Fruit fly (Drosophila melanogaster): Measurements from ENCODE around the gene CG7091.

The CG7091 gene

DNA sequence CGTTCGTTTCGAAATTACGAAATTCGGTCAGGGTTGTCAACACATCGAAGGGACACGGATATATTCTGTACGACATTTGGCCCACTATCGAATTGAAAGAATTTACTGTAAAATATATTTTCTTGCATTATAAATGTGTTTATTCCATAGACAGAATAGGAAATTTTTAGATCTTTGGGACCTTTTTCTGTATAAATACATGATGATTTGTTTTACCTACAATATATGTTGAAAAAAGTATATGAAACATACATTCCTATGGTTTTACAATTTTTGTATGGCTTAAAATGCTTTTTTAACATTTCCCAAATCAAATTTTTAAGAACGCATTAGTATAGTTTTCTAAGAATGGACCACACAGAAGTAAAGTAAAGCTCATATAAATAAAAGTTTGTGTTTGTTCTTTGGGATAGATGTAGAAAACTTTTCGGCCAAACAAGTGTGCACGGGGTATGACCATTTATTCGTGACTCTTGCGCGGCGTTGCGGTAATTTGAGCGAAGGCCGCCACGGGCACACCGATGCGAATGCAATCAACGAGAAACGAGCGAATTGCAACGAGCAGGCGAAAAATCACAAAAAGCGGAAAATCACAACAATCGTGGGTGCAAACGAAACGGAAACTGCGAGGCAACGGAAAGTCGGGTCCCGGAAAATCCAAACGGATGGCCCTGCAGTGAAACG lies 19.9 kb downstream of the CG7091 start, which contains the start of the genes CG17327, CG44194 and CG7518 (continued):
- no peak for TF ChIP-seq woc (GFP tag; optimal IDR thresholded peaks at IDR 0.05)

DNA sequence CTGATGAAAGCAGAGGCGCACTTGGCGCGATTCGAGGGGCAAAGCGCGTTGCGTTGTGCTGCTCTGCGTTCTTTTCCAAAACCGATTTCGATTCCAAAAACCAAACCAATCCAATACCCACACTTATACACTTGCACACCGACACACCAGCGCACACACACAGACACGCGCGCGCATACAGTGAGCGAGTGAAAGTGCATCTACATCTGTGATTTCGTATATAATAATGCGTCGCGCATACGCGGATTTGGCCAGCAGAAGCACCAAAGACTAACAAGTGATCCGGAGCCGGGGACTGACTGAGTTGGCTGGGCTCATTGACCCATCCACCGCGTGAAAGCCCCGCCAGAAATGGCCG lies 20.4 kb downstream of the CG7091 start:
- TF ChIP-seq dmrt93B (GFP tag; optimal IDR thresholded peaks at IDR 0.05) (no peak), fru (GFP tag; optimal IDR thresholded peaks at IDR 0.05) (no peak), Rel (GFP tag; optimal IDR thresholded peaks at IDR 0.05) (no peak), Rel (tag; optimal IDR thresholded peaks at IDR 0.05) (no peak), Hr83 (GFP tag; optimal IDR thresholded peaks at IDR 0.05; ENCODE audit: poor library complexity, severe bottlenecking) (no peak), Vsx2 (GFP tag; optimal IDR thresholded peaks at IDR 0.05; ENCODE audit: partially characterized antibody) (no peak), CG9705 (GFP tag; optimal IDR thresholded peaks at IDR 0.05) (no peak), woc (GFP tag; optimal IDR thresholded peaks at IDR 0.05) (no peak), psq (GFP tag; optimal IDR thresholded peaks at IDR 0.05) (no peak), jim (GFP tag; optimal IDR thresholded peaks at IDR 0.05) (no peak), foxo (GFP tag; optimal IDR thresholded peaks at IDR 0.05) (no peak), HLH106 (tag; optimal IDR thresholded peaks at IDR 0.05) (no peak), N (GFP tag; optimal IDR thresholded peaks at IDR 0.05) (no peak)

DNA sequence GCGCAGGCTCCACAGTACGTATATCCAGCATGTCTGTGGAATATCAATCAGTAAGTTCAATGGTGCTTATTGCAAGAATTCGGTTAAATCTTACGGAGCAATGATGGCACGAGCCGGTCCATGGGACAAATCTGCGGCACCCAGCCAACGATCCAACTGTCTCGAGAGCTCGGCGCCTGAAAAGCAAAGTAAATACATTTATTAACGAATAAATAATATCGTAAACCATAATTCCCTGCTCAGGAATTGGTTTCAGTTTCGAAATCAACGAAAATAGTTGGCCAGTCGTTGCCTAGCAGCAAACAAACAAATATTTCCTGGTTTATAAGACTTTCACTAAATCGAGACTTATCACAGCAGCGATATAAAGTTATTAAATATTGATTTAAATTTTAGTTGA lies 31.8 kb downstream of the CG7091 start, which contains the start of gene CG11656:
Gene CG11656, plus strand, starts transcription at position 301 of the 400 bp plus-strand sequence.
- TF ChIP-seq brk (GFP tag; optimal IDR thresholded peaks at IDR 0.05) (no peak), usp (GFP tag; optimal IDR thresholded peaks at IDR 0.05) (no peak), psq (GFP tag; optimal IDR thresholded peaks at IDR 0.05) (no peak), Rel (GFP tag; optimal IDR thresholded peaks at IDR 0.05) (no peak), Rel (tag; optimal IDR thresholded peaks at IDR 0.05) (no peak), dmrt93B (GFP tag; optimal IDR thresholded peaks at IDR 0.05) (no peak), Hr83 (GFP tag; optimal IDR thresholded peaks at IDR 0.05; ENCODE audit: poor library complexity, severe bottlenecking) (no peak), jim (GFP tag; optimal IDR thresholded peaks at IDR 0.05) (no peak), woc (GFP tag; optimal IDR thresholded peaks at IDR 0.05) (no peak), fru (GFP tag; optimal IDR thresholded peaks at IDR 0.05) (no peak), Dif (GFP tag; optimal IDR thresholded peaks at IDR 0.05; ENCODE audit: partially characterized antibody) (no peak), h (GFP tag; optimal IDR thresholded peaks at IDR 0.05) (no peak), foxo (GFP tag; optimal IDR thresholded peaks at IDR 0.05) (no peak), Sp1 (GFP tag; optimal IDR thresholded peaks at IDR 0.05) (no peak)

DNA sequence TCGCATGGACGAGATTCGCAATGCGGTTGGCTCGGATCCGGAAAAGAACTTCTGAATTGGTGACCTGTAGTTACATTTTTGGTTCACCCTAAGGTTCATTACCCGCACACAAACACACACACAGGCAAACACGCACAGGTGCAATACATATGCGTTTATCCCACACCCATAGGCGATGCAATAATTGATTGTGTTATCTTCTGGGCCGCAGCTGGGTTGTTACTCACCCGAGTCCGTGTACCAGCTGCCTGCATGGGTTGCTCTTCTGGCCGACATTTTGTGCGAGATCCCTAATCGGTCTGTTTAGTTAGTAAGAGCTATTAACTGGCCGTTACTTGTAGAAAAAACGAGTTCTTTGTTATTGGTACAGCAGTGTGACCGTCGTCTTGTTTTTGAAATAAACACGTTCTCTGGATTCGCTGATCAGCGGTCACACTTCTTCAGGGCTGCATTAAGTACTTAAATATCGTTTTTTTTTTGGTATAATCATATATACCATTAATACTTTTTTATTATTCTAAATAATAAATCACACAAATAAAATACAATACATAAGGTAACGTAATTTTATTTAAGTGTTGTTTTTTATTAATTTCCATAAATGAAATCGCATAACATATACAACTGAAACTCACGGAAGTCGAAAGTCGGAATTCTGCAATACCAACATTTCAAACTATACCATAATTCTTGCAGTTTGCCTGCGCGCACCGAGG lies 33.3 kb downstream of the CG7091 start, which contains the start of gene CG8031:
Gene CG8031, minus strand, starts transcription at position 406 of the 716 bp plus-strand sequence.
- peak; percentile 45 for TF ChIP-seq N (GFP tag; optimal IDR thresholded peaks at IDR 0.05)
- TF ChIP-seq fru (GFP tag; optimal IDR thresholded peaks at IDR 0.05) = peak; percentile 88
- peak; percentile 4 for TF ChIP-seq Dif (GFP tag; optimal IDR thresholded peaks at IDR 0.05; ENCODE audit: partially characterized antibody)
- TF ChIP-seq sage (GFP tag; optimal IDR thresholded peaks at IDR 0.05) = no peak

DNA sequence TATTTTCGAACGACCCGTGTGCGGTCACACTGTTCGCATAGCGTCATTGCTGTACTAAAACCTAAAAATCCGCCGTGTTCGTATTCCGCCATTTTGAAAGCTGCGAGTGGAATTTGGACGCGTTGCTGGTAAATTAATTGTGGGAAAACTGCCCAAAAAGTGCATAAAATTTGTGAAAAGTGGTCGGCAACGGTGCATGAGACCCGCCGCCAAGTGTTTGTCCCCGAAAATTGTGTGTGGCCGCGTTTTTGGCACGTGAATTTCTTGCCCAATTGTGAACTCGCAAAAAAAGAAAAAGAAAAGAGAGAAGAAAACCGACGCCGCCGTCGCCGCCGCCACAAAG lies 33.8 kb downstream of the CG7091 start, which contains the start of gene CtBP:
Gene CtBP, plus strand, starts transcription at position 29 of the 343 bp plus-strand sequence.
- TF ChIP-seq Vsx2 (GFP tag; optimal IDR thresholded peaks at IDR 0.05; ENCODE audit: partially characterized antibody) (no peak), Rel (GFP tag; optimal IDR thresholded peaks at IDR 0.05) (no peak), Rel (tag; optimal IDR thresholded peaks at IDR 0.05) (peak; percentile 8)

DNA sequence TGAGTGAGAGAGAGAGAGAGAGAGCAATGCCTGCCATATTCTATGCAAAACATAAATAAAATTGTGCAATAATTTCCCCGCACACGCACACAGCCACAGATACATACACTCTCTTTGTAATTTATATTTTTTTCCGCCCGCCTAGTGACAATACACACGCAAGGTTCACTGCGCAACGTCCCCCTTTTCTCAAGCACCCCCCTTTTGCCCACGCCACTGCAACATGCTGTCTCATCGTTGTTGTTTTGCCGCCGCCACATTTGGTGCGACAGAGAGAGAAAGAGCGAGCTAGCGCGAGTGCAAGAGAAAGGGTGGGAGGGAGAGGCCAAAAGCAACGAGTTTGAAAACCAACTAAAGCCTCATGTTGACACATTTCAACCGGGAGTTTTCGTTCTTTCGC lies 34.6 kb downstream of the CG7091 start:
- TF ChIP-seq Dif (GFP tag; optimal IDR thresholded peaks at IDR 0.05; ENCODE audit: partially characterized antibody) (peak; percentile 41), Hr83 (GFP tag; optimal IDR thresholded peaks at IDR 0.05; ENCODE audit: poor library complexity, severe bottlenecking) (peak; percentile 78), sv (GFP tag; optimal IDR thresholded peaks at IDR 0.05) (peak; percentile 45), OdsH (GFP tag; optimal IDR thresholded peaks at IDR 0.05) (peak; percentile 64), ey (GFP tag; optimal IDR thresholded peaks at IDR 0.05) (peak; percentile 82), Sp1 (GFP tag; optimal IDR thresholded peaks at IDR 0.05) (peak; percentile 60), pan (optimal IDR thresholded peaks at IDR 0.05) (no peak), rgr (GFP tag; optimal IDR thresholded peaks at IDR 0.05) (peak; percentile 80), tai (GFP tag; optimal IDR thresholded peaks at IDR 0.05) (no peak), HLH106 (tag; optimal IDR thresholded peaks at IDR 0.05) (peak; percentile 61), Vsx2 (GFP tag; optimal IDR thresholded peaks at IDR 0.05; ENCODE audit: partially characterized antibody) (no peak), CG32264 (GFP tag; optimal IDR thresholded peaks at IDR 0.05) (peak; percentile 21), Myc (optimal IDR thresholded peaks at IDR 0.05) (no peak), Hr78 (GFP tag; optimal IDR thresholded peaks at IDR 0.05) (no peak), psq (GFP tag; optimal IDR thresholded peaks at IDR 0.05) (peak; percentile 75), br (GFP tag; optimal IDR thresholded peaks at IDR 0.05) (peak; percentile 81), dl (GFP tag; optimal IDR thresholded peaks at IDR 0.05; ENCODE audit: insufficient read depth in 1 of 2, partially characterized antibody in 2 of 2) (no peak), woc (GFP tag; optimal IDR thresholded peaks at IDR 0.05) (peak; percentile 47), Rel (GFP tag; optimal IDR thresholded peaks at IDR 0.05) (no peak), Rel (tag; optimal IDR thresholded peaks at IDR 0.05) (peak; percentile 60), jim (GFP tag; optimal IDR thresholded peaks at IDR 0.05) (peak; percentile 11), Hnf4 (GFP tag; optimal IDR thresholded peaks at IDR 0.05) (no peak), CG9705 (GFP tag; optimal IDR thresholded peaks at IDR 0.05) (peak; percentile 7), N (GFP tag; optimal IDR thresholded peaks at IDR 0.05) (peak; percentile 72), foxo (GFP tag; optimal IDR thresholded peaks at IDR 0.05) (peak; percentile 64 to 83), h (GFP tag; optimal IDR thresholded peaks at IDR 0.05) (peak; percentile 85), Jra (GFP tag; optimal IDR thresholded peaks at IDR 0.05) (peak; percentile 49), fru (GFP tag; optimal IDR thresholded peaks at IDR 0.05) (peak; percentile 83)
